Fruit fly (Drosophila melanogaster) whole organism, adult: ENCODE results near the gene CG17350.

ENCODE experiments used
- CG11617 ChIP-seq: fragments of 200-800 bp; sonication (Bioruptor generic); optimal IDR thresholded peaks from 2 replicates; lab custom pipeline; 2017; ENCODE audit warnings: mild to moderate bottlenecking, missing biosample characterization, missing genetic modification reagents, missing genetic modification characterization
- CG12768 ChIP-seq: fragments of 200-800 bp; sonication (Bioruptor generic); optimal IDR thresholded peaks from 2 replicates; lab custom pipeline; 2017; ENCODE audit warnings: missing biosample characterization, missing genetic modification characterization, mild to moderate bottlenecking, moderate library complexity, missing genetic modification reagents
- CG14711 ChIP-seq: fragments of 200-800 bp; sonication (Bioruptor generic); optimal IDR thresholded peaks from 2 replicates; lab custom pipeline; 2018; ENCODE audit warnings: missing biosample characterization, mild to moderate bottlenecking, missing genetic modification characterization, moderate library complexity
- CG1620 ChIP-seq: fragments of 200-800 bp; sonication (Bioruptor generic); optimal IDR thresholded peaks from 2 replicates; lab custom pipeline; 2016; ENCODE audit warnings: missing biosample characterization, missing genetic modification characterization
- CG33017 ChIP-seq: fragments of 200-800 bp; sonication (Bioruptor generic); optimal IDR thresholded peaks from 2 replicates; lab custom pipeline; 2018; ENCODE audit warnings: missing biosample characterization, mild to moderate bottlenecking, missing genetic modification characterization, moderate library complexity
- CG5204 ChIP-seq: fragments of 200-800 bp; sonication (Bioruptor generic); optimal IDR thresholded peaks from 2 replicates; lab custom pipeline; 2016; ENCODE audit warnings: missing biosample characterization, missing genetic modification characterization
- CG7045 ChIP-seq: fragments of 200-800 bp; sonication (Bioruptor generic); optimal IDR thresholded peaks from 2 replicates; lab custom pipeline; 2017; ENCODE audit warnings: missing biosample characterization, mild to moderate bottlenecking, missing genetic modification characterization
- CG7101 ChIP-seq: fragments of 200-800 bp; sonication (Bioruptor generic); optimal IDR thresholded peaks from 2 replicates; lab custom pipeline; 2018; ENCODE audit warnings: missing biosample characterization, mild to moderate bottlenecking, missing genetic modification characterization, moderate library complexity
- Clk ChIP-seq: fragments of 200-800 bp; sonication (Bioruptor generic); optimal IDR thresholded peaks from 2 replicates; lab custom pipeline; 2017; ENCODE audit warnings: missing biosample characterization, missing genetic modification characterization
- Crg-1 ChIP-seq: fragments of 200-800 bp; sonication (Bioruptor generic); optimal IDR thresholded peaks from 2 replicates; lab custom pipeline; 2016; ENCODE audit warnings: missing biosample characterization, missing genetic modification characterization
- Hr96 ChIP-seq: fragments of 200-800 bp; sonication (Bioruptor generic); optimal IDR thresholded peaks from 2 replicates; lab custom pipeline; 2016; ENCODE audit warnings: missing biosample characterization, missing genetic modification characterization
- Mnt ChIP-seq: fragments of 200-800 bp; sonication (Bioruptor generic); optimal IDR thresholded peaks from 2 replicates; lab custom pipeline; 2016; ENCODE audit warnings: missing biosample characterization, mild to moderate bottlenecking, missing genetic modification characterization
- bab1 ChIP-seq: fragments of 200-800 bp; sonication (Bioruptor generic); optimal IDR thresholded peaks from 3 replicates; lab custom pipeline; 2019; ENCODE audit warnings: missing biosample characterization, mild to moderate bottlenecking, missing genetic modification characterization, moderate library complexity
- cic ChIP-seq: fragments of 200-800 bp; sonication (Bioruptor generic); optimal IDR thresholded peaks from 2 replicates; lab custom pipeline; 2017; ENCODE audit warnings: missing biosample characterization, mild to moderate bottlenecking, missing genetic modification characterization, moderate library complexity
- cnc ChIP-seq, 2 experiments: fragments of >200 bp; optimal IDR thresholded peaks; 2 replicates each; lab custom pipeline; 2017
- kay ChIP-seq: fragments of 200-800 bp; sonication (Bioruptor generic); peaks from one replicate; lab custom pipeline; 2016; ENCODE audit warnings: missing biosample characterization, missing genetic modification characterization, borderline replicate concordance
- ovo ChIP-seq: fragments of 200-800 bp; sonication (Bioruptor generic); optimal IDR thresholded peaks from 2 replicates; lab custom pipeline; 2016; ENCODE audit warnings: missing biosample characterization, missing genetic modification characterization
- pad ChIP-seq: fragments of 200-800 bp; sonication (Bioruptor generic); optimal IDR thresholded peaks from 3 replicates; lab custom pipeline; 2017; ENCODE audit warnings: missing biosample characterization, missing genetic modification characterization, mild to moderate bottlenecking, moderate library complexity, missing genetic modification reagents
- tj ChIP-seq: fragments of 200-800 bp; sonication (Bioruptor generic); optimal IDR thresholded peaks from 3 replicates; lab custom pipeline; 2017; ENCODE audit warnings: missing biosample characterization, mild to moderate bottlenecking, missing genetic modification characterization, moderate library complexity
- toe ChIP-seq: fragments of 200-800 bp; sonication (Bioruptor generic); optimal IDR thresholded peaks from 2 replicates; lab custom pipeline; 2016; ENCODE audit warnings: missing biosample characterization, missing genetic modification characterization

Gene CG17350

DNA sequence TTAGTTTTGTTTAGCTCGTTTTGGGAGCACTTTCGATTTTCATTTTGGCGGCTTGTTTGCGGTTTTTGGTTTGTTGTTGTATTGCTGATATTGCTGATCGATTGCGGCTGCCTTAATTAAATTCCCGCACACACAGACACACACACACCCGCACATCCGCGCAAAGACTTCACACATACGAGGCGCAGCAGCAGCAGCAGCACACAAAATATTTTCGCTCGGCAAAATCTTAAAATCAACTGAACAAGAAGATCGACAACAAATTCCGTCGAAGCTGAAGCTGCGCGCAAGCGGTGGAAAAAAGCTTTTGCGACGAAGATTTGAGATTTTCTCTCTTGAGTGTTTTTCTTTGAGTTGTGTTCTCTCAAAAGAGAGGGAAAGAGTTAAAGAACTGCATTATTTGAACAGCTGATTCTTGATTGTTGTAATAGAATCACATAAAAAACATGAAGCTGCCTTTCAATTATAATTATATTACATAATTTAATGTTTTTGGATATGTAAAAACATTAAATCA lies 33.6 kb downstream of the CG17350 start:
- TF ChIP-seq CG11617 (GFP tag; lab: Kevin White, UChicago) (peak; percentile 26), cnc (optimal IDR thresholded peaks at IDR 0.05; lab: Kevin White, UChicago) (no peak), cic (GFP tag; lab: Kevin White, UChicago) (peak; percentile 38)

DNA sequence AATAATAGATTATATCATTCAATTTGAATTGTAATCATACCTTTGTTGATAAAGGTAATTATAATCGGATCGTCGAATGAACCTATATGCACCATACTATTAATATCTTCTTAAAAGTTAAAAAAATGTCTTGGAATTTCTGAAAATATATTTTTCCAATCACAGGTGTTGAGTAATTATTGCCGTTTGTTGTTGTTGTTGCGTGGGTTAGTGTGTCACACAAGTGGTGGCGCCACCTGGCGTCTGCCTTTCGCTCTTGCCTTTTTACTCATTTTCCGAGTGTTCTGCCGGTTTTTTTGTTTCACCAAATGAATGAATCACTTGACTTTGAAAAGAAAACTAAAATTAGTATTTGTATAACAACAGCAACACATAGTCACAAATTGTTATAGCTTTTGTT lies 34.4 kb downstream of the CG17350 start:
- TF ChIP-seq kay (GFP tag; lab: Kevin White, UChicago): peak; percentile 62
- TF ChIP-seq Hr96: no peak

DNA sequence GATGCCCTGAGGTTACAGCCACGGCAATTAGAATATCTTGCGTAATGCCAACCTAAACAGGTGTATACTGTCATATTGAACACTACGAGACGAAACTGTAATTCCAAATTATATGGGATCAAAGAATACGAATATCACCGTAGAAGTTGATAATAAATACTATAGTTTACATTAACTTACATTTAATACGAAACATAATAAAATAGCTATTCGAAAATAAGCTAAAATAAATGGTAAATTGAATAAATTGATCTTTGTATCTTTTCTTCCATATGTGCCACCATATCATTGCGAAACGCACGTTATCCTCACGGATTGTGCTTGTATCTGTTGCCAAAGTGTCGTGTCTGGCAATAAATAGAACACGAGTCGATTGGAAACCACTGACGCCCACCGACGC lies 35.1 kb downstream of the CG17350 start:
- no peak for TF ChIP-seq CG1620 (GFP tag; lab: Kevin White, UChicago)
- TF ChIP-seq Mnt (GFP tag; lab: Kevin White, UChicago): no peak
- peak; percentile 17 for TF ChIP-seq toe
- peak; percentile 54 for TF ChIP-seq CG33017 (tag; lab: Kevin White, UChicago)
- no peak for TF ChIP-seq Hr96
- peak; percentile 51 for TF ChIP-seq CG5204
- TF ChIP-seq kay (GFP tag; lab: Kevin White, UChicago): no peak
- peak; percentile 34 for TF ChIP-seq CG14711
- TF ChIP-seq CG7101 (tag; lab: Kevin White, UChicago): peak; percentile 39
- no peak for TF ChIP-seq bab1 (GFP tag; lab: Kevin White, UChicago)
- peak; percentile 53 for TF ChIP-seq CG7045 (GFP tag; lab: Kevin White, UChicago)
- TF ChIP-seq ovo (GFP tag; lab: Kevin White, UChicago): no peak
- TF ChIP-seq Crg-1 (GFP tag; lab: Kevin White, UChicago): no peak
- TF ChIP-seq tj (GFP tag; lab: Kevin White, UChicago): no peak
- peak; percentile 51 for TF ChIP-seq CG12768 (GFP tag; lab: Kevin White, UChicago)

- TF ChIP-seq toe (peak; percentile 87), CG7045 (GFP tag; lab: Kevin White, UChicago) (peak; percentile 84), CG1620 (GFP tag; lab: Kevin White, UChicago) (peak; percentile 59), cic (GFP tag; lab: Kevin White, UChicago) (peak; percentile 65), tj (GFP tag; lab: Kevin White, UChicago) (peak; percentile 80), Crg-1 (GFP tag; lab: Kevin White, UChicago) (peak; percentile 65), CG14711 (peak; percentile 81), ovo (GFP tag; lab: Kevin White, UChicago) (no peak), CG7101 (tag; lab: Kevin White, UChicago) (peak; percentile 68), CG33017 (tag; lab: Kevin White, UChicago) (peak; percentile 87), CG5204 (peak; percentile 86), kay (GFP tag; lab: Kevin White, UChicago) (peak; percentile 62), cnc (optimal IDR thresholded peaks at IDR 0.05; lab: Kevin White, UChicago) (no peak), bab1 (GFP tag; lab: Kevin White, UChicago) (no peak), CG12768 (GFP tag; lab: Kevin White, UChicago) (peak; percentile 78), Hr96 (peak; percentile 79), Mnt (GFP tag; lab: Kevin White, UChicago) (peak; percentile 36), Clk (peak; percentile 81), CG11617 (GFP tag; lab: Kevin White, UChicago) (peak; percentile 61), pad (peak; percentile 54)
These were observed 36.1 kb downstream of the CG17350 start, which contains the start of gene Lectin-galC1 for dm6 chr2L:19416602-19417497. Gene Lectin-galC1, plus strand, starts transcription at chr2L:19417447.

DNA sequence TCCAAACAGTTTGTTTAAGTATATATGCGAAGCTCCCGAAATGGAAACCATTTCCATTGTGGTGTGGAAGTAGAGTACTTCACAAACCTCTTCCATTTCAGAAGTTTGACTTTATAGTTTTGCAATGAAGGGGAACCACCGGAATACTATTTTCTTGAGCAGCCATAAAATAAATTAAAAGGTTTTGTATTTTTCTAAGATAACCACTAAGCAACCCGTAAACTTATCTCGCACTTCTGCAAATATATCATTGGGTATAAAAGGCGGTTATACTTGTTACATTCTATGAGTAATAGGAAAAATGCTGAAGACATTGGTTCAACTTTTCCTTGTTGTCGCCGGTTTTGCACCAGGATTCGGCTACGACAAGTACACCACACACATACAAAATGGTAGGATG lies 37.3 kb downstream of the CG17350 start, which contains the start of gene lectin-37Da:
Gene lectin-37Da (plus strand): TSS at position 301 of the 400 bp plus-strand sequence.
- TF ChIP-seq cnc (optimal IDR thresholded peaks at IDR 0.05; lab: Kevin White, UChicago) (no peak), bab1 (GFP tag; lab: Kevin White, UChicago) (no peak), CG5204 (no peak), Mnt (GFP tag; lab: Kevin White, UChicago) (no peak), CG7101 (tag; lab: Kevin White, UChicago) (no peak), ovo (GFP tag; lab: Kevin White, UChicago) (no peak), cic (GFP tag; lab: Kevin White, UChicago) (no peak), CG12768 (GFP tag; lab: Kevin White, UChicago) (no peak), Clk (no peak)

DNA sequence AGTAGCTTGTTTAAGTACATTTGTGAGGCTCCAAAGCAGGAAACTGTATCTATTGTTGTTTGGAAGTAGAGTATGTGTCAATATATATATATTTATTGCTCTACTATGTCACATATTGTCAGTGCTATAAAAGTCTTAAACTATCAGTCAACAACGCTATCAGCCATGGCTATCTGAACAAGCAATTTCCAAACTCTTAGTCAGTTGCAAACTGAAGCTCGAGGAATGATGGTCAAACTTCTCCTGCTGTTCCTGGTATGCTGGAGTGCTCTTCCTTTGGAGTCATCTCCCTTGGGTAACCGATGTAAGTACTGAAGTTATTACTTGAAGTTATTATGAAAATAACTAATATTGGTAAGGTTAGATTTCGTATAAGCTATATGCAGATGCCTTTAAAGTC lies 38.1 kb downstream of the CG17350 start, which contains the start of gene lectin-37Db:
Gene lectin-37Db (plus strand): TSS at position 204 of the 400 bp plus-strand sequence.
- peak; percentile 22 for TF ChIP-seq CG33017 (tag; lab: Kevin White, UChicago)
- TF ChIP-seq CG12768 (GFP tag; lab: Kevin White, UChicago): peak; percentile 23
- peak; percentile 53 for TF ChIP-seq cic (GFP tag; lab: Kevin White, UChicago)
- TF ChIP-seq Crg-1 (GFP tag; lab: Kevin White, UChicago): no peak
- TF ChIP-seq Hr96: no peak
- no peak for TF ChIP-seq pad
- no peak for TF ChIP-seq CG7045 (GFP tag; lab: Kevin White, UChicago)
- TF ChIP-seq Clk: no peak
- TF ChIP-seq CG1620 (GFP tag; lab: Kevin White, UChicago): no peak
- TF ChIP-seq bab1 (GFP tag; lab: Kevin White, UChicago): no peak
- no peak for TF ChIP-seq kay (GFP tag; lab: Kevin White, UChicago)
- TF ChIP-seq tj (GFP tag; lab: Kevin White, UChicago): no peak
- TF ChIP-seq ovo (GFP tag; lab: Kevin White, UChicago): no peak
- no peak for TF ChIP-seq CG7101 (tag; lab: Kevin White, UChicago)
- TF ChIP-seq CG14711: no peak
- TF ChIP-seq cnc (optimal IDR thresholded peaks at IDR 0.05; lab: Kevin White, UChicago): no peak
- TF ChIP-seq Mnt (GFP tag; lab: Kevin White, UChicago): peak; percentile 1
- TF ChIP-seq CG11617 (GFP tag; lab: Kevin White, UChicago): no peak
- TF ChIP-seq toe: no peak
- no peak for TF ChIP-seq CG5204
